Fruit fly (Drosophila melanogaster): ENCODE data around the gene CG18542.
"Not testable (repeated sequence)": the region's sequence is repeated elsewhere in the genome, so short reads cannot be mapped to it uniquely, and the experiment has no call there.

DNA sequence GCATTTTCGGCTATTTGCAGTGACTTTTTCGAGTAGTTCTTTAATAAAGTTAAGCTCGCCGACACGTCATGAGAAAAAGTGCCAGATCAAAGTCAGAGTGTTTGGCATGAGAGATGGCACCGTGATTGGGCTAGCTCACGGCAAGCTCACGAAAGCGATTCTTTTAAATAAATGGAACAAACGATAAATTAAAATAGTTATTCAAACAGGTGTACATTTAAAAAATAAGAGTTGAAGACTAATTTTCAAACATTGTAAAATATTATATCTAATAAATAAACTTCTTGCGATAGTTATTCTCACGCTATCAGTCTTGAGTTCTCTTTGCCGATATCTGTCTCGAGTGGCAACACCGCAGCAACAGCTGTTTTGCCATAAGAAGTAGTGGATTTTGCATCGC lies at the start of gene CG18542, which contains the start of gene eca:
- TF ChIP-seq CG9948 (tag; optimal IDR thresholded peaks at IDR 0.05); CG17806 (tag; optimal IDR thresholded peaks at IDR 0.05); rn (GFP tag; IDR thresholded peaks at IDR 0.05); CG4496 (GFP tag; IDR thresholded peaks at IDR 0.05); gl (tag; optimal IDR thresholded peaks at IDR 0.05); D1 (tag; optimal IDR thresholded peaks at IDR 0.05); CG15710 (tag; optimal IDR thresholded peaks at IDR 0.05); CG12605 (GFP tag; IDR thresholded peaks at IDR 0.05); Snoo (tag; optimal IDR thresholded peaks at IDR 0.05); Pif1A (GFP tag; optimal IDR thresholded peaks at IDR 0.05): not testable (repeated sequence)

All from whole organism, pupa.